Fruit fly (Drosophila melanogaster) Kc167 (cell line): ENCODE data around the gene VhaPPA1-1.

Experiments
- Myc ChIP-seq: fragments of >200 bp; optimal IDR thresholded peaks from 2 replicates; lab custom pipeline; 2017; ENCODE audit warnings: missing external identifiers
- Sin3A ChIP-seq: fragments of >200 bp; optimal IDR thresholded peaks from 2 replicates; lab custom pipeline; 2018; ENCODE audit warnings: missing external identifiers
- h ChIP-seq: fragments of >200 bp; optimal IDR thresholded peaks from 3 replicates; lab custom pipeline; 2018; ENCODE audit warnings: missing external identifiers
- insv ChIP-seq: fragments of >200 bp; optimal IDR thresholded peaks from 3 replicates; lab custom pipeline; 2018; ENCODE audit warnings: missing external identifiers
- psq ChIP-seq: fragments of >200 bp; optimal IDR thresholded peaks from 2 replicates; lab custom pipeline; 2017; ENCODE audit warnings: missing external identifiers
- ttk ChIP-seq: sonication (Bioruptor generic); optimal IDR thresholded peaks from 2 replicates; lab custom pipeline; 2017; ENCODE audit warnings: missing external identifiers

The VhaPPA1-1 gene

DNA sequence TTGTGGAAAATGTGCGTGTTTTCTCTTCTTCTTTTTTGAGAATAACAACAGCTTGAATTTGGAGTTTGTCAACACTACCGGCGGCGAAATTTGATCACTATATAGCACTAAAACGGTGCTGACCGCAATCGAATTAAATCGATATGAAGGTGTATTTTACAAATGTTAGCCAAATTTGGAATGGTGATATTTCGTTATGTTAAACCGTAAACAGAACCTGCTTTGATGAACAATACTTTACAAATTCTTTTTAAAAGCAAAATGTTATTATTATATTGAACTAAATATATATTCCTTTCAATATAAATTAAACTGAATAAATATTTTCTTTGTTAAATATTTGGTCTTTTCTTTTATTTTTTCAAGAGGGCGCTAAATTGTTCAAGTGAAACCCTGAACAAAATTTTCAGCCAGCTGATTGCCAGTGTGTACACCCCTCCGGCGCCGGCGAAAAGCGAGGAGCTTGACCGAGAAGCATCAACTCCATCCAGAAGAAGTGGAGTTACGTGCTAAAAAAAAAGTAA lies 17.8 kb downstream of the VhaPPA1-1 start, which contains the start of the genes Rrp6, CG33331 and CG33332:
Gene Rrp6, minus strand, starts transcription at position 236 of the 524 bp plus-strand sequence.
Gene CG33331, plus strand, starts transcription at position 446 of the 524 bp plus-strand sequence.
Gene CG33332, plus strand, starts transcription at position 446 of the 524 bp plus-strand sequence.
- TF ChIP-seq h (lab: Kevin White, UChicago): no peak
- no peak for TF ChIP-seq insv (lab: Kevin White, UChicago)
- no peak for TF ChIP-seq ttk
- TF ChIP-seq Myc: no peak
- no peak for TF ChIP-seq Sin3A (lab: Kevin White, UChicago)
- TF ChIP-seq psq (lab: Kevin White, UChicago): no peak

DNA sequence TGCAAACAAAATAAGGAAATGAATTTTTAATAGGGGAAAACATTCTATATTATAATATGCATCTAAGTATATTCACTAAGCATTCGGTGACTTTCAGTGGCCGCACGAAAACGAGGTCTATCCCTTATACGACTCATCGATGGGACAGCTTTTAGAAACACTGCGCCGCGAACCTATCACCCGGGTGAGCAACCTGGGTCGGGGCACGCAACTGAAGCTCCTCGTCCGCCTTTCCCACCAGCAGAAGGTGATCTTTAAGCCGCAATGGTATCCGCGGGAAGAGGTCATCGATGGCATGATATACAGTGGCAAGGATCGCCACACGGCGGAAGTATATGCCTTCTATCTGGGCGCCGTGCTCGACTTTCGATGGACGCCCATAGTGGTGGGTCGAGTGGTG lies 23.0 kb downstream of the VhaPPA1-1 start:
- TF ChIP-seq Sin3A (lab: Kevin White, UChicago) (no peak), h (lab: Kevin White, UChicago) (no peak), Myc (no peak), ttk (no peak), psq (lab: Kevin White, UChicago) (no peak), insv (lab: Kevin White, UChicago) (no peak)

DNA sequence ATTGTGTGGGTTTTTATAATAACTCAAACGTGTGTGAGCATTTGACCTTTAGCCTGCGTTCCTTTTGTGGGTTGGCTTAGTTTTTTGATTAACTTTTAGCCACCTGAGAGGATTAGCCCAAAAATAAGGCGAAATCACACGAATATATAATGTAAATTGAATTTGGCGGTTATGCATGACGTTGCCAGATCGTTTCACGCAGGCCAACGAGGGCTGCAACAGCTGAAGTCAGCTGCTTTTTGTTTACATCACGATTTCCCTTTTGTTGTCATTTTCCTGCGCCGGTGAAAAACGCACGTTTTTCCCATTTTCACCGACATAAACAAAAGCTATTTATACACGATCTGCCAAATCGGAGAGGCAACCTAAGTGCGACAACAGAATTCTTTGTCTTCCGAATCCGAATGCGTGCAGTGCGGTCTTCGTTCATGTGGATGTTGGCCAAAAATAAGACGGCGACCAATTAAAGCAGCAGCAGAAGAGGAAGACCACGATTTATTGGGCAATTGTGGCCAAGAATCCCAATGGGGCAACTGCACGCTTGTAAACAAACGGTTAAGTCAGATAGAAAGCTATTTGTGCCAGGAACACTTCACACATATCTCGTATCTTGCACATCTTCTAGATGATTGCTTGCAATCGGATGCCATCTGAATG lies 24.5 kb downstream of the VhaPPA1-1 start, which contains the start of gene CG3631:
Gene CG3631, plus strand, starts transcription at position 251 of the 657 bp plus-strand sequence.
- TF ChIP-seq ttk (no peak), h (lab: Kevin White, UChicago) (no peak), Sin3A (lab: Kevin White, UChicago) (no peak), psq (lab: Kevin White, UChicago) (no peak), Myc (no peak), insv (lab: Kevin White, UChicago) (no peak)

- TF ChIP-seq Myc (no peak), psq (lab: Kevin White, UChicago) (no peak), Sin3A (lab: Kevin White, UChicago) (no peak), ttk (no peak), insv (lab: Kevin White, UChicago) (no peak), h (lab: Kevin White, UChicago) (no peak)
These were observed 25.7 kb downstream of the VhaPPA1-1 start for dm6 chr3R:14878145-14878544.

- TF ChIP-seq Sin3A (lab: Kevin White, UChicago) (no peak), Myc (no peak), ttk (no peak), insv (lab: Kevin White, UChicago) (no peak), psq (lab: Kevin White, UChicago) (no peak), h (lab: Kevin White, UChicago) (no peak)
These were observed 27.9 kb downstream of the VhaPPA1-1 start for dm6 chr3R:14875965-14876331.

- TF ChIP-seq h (lab: Kevin White, UChicago) (no peak), psq (lab: Kevin White, UChicago) (no peak), ttk (no peak), Sin3A (lab: Kevin White, UChicago) (no peak), Myc (no peak), insv (lab: Kevin White, UChicago) (no peak)
These were observed 28.4 kb downstream of the VhaPPA1-1 start, which contains the start of gene btsz for dm6 chr3R:14875274-14875964. Gene btsz (minus strand): TSS chr3R:14875488.

DNA sequence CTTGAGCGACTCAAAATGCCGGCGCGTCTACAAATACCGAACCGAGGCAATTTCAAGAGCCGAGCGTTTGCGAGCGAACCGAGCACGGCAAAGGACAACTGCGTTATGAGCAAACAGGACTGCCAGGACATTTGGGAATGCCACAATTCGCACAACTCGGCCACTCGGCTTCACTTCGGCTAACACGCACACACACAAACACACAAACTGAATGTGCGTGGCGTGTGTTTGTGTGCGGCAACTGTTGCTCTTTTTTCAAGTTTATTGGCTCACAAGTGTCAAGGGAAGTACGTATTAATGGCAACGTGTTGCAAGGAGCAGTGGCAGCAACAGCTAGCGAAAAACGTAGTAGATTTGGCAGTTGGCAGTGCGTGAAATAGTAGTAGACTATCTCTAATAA lies 30.5 kb downstream of the VhaPPA1-1 start:
- TF ChIP-seq psq (lab: Kevin White, UChicago) (no peak), ttk (no peak), h (lab: Kevin White, UChicago) (no peak), Myc (no peak), insv (lab: Kevin White, UChicago) (no peak), Sin3A (lab: Kevin White, UChicago) (no peak)

DNA sequence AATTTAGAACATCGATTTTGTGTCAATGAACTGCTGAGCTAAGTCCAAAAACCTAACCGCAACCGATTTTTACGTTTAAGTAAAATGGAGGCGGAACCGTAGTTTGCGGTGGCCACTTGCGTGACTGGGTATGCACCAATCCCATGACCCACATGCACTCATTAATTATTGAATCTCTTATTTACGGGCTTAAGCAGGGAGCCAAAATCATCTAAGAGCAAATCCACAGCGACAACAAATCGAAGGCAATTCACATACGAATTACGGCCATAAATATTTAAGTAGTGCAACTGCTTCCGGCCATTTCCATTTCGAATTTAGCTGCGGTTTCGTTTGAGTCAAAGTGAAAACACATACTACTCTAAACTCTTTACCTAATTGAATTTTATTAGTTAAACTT lies 39.0 kb downstream of the VhaPPA1-1 start:
- TF ChIP-seq Sin3A (lab: Kevin White, UChicago): no peak
- no peak for TF ChIP-seq insv (lab: Kevin White, UChicago)
- no peak for TF ChIP-seq h (lab: Kevin White, UChicago)
- no peak for TF ChIP-seq Myc
- no peak for TF ChIP-seq ttk
- TF ChIP-seq psq (lab: Kevin White, UChicago): no peak

- TF ChIP-seq insv (lab: Kevin White, UChicago) (no peak), psq (lab: Kevin White, UChicago) (no peak), ttk (no peak), Sin3A (lab: Kevin White, UChicago) (no peak), h (lab: Kevin White, UChicago) (no peak), Myc (no peak)
These were observed 50.1 kb downstream of the VhaPPA1-1 start for dm6 chr3R:14853767-14854191.

DNA sequence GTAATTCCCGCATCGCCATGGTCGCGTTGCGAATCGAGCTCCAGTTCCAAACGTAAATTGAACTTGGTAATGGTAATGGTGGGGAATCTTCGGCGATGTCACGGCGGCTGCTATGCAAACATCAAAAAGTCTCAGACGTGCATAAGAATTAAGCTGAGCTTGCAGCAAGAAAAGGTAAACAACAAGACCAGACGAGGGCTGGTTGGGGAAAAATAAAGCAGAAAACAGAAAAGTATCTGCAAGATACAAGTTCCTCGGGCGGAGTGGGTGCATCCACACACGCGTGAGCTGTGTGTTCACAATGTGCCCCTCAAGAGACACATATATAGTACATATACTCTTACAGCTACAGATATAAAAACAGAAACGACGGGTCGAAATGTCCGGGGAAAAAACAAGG lies 51.3 kb downstream of the VhaPPA1-1 start:
- TF ChIP-seq Myc: no peak
- TF ChIP-seq insv (lab: Kevin White, UChicago): no peak
- TF ChIP-seq Sin3A (lab: Kevin White, UChicago): no peak
- no peak for TF ChIP-seq ttk
- TF ChIP-seq h (lab: Kevin White, UChicago): no peak
- TF ChIP-seq psq (lab: Kevin White, UChicago): no peak
